Worm (Caenorhabditis elegans): ENCODE results near the gene K04D7.6.

The K04D7.6 gene

ce11 chrIV:10235279-10235829, 29.3 kb upstream of the K04D7.6 start, which contains the start of gene ech-9:
Gene ech-9 (minus strand): TSS chrIV:10235329.
- TF ChIP-seq pqm-1 (tag; optimal IDR thresholded peaks at IDR 0.05): peak; percentile 30
- no peak for TF ChIP-seq jun-1 (tag; optimal IDR thresholded peaks at IDR 0.05)
- peak; percentile 13 for TF ChIP-seq nhr-28 (tag; optimal IDR thresholded peaks at IDR 0.05)
- TF ChIP-seq daf-16 (GFP tag; optimal IDR thresholded peaks at IDR 0.05): no peak
- peak; percentile 54 for TF ChIP-seq daf-16 (tag; optimal IDR thresholded peaks at IDR 0.05)
- TF ChIP-seq hlh-11 (tag; optimal IDR thresholded peaks at IDR 0.05): peak; percentile 2
- TF ChIP-seq Y48G9A.11 (GFP tag; IDR thresholded peaks at IDR 0.05): no peak
- TF ChIP-seq Y75B8A.6 (GFP tag; IDR thresholded peaks at IDR 0.05): 0 out of 2 replicates have a peak, but pooled peaks have one; percentile 21

- TF ChIP-seq dpl-1 (GFP tag; optimal IDR thresholded peaks at IDR 0.05) (no peak), F44E2.7 (GFP tag; IDR thresholded peaks at IDR 0.05) (no peak), ctbp-1 (GFP tag; IDR thresholded peaks at IDR 0.05) (no peak), mdl-1 (tag; optimal IDR thresholded peaks at IDR 0.05) (no peak), tag-97 (GFP tag; IDR thresholded peaks at IDR 0.05) (no peak), spr-3 (GFP tag; optimal IDR thresholded peaks at IDR 0.05) (no peak), saeg-2 (GFP tag; IDR thresholded peaks at IDR 0.05) (no peak), dmd-6 (GFP tag; IDR thresholded peaks at IDR 0.05) (no peak), F10B5.3 (tag; optimal IDR thresholded peaks at IDR 0.05) (no peak), jun-1 (tag; optimal IDR thresholded peaks at IDR 0.05) (no peak), dmd-9 (GFP tag; IDR thresholded peaks at IDR 0.05) (no peak), spr-1 (tag; optimal IDR thresholded peaks at IDR 0.05) (no peak), Y5F2A.4 (GFP tag; optimal IDR thresholded peaks at IDR 0.05) (no peak), F37D6.2 (tag; optimal IDR thresholded peaks at IDR 0.05) (no peak)
Observed at ce11 chrIV:10232456-10232855, 26.4 kb upstream of the K04D7.6 start, which contains the start of gene F01G10.4. Gene F01G10.4 (minus strand): TSS chrIV:10232556.

- TF ChIP-seq mdt-29 (GFP tag; IDR thresholded peaks at IDR 0.05): no peak
- TF ChIP-seq mxl-3 (GFP tag; optimal IDR thresholded peaks at IDR 0.05): no peak
- no peak for TF ChIP-seq daf-19 (GFP tag; conservative IDR thresholded peaks at IDR 0.05)
- TF ChIP-seq egl-43 (GFP tag; IDR thresholded peaks at IDR 0.05): no peak
- no peak for TF ChIP-seq duxl-1 (tag; optimal IDR thresholded peaks at IDR 0.05; ENCODE audit: poor library complexity)
- no peak for TF ChIP-seq Y48G9A.11 (GFP tag; IDR thresholded peaks at IDR 0.05)
- TF ChIP-seq mxl-2 (GFP tag; conservative IDR thresholded peaks at IDR 0.05): no peak
- TF ChIP-seq dmd-6 (GFP tag; IDR thresholded peaks at IDR 0.05): no peak
- TF ChIP-seq daf-8 (GFP tag; IDR thresholded peaks at IDR 0.05): no peak
- TF ChIP-seq vab-7 (GFP tag; IDR thresholded peaks at IDR 0.05): no peak
- TF ChIP-seq T26A8.4 (GFP tag; IDR thresholded peaks at IDR 0.05): no peak
- no peak for TF ChIP-seq nhr-77 (tag; optimal IDR thresholded peaks at IDR 0.05)
- no peak for TF ChIP-seq dmd-8 (GFP tag; IDR thresholded peaks at IDR 0.05)
- TF ChIP-seq hlh-11 (tag; optimal IDR thresholded peaks at IDR 0.05): no peak
- TF ChIP-seq lir-3 (tag; optimal IDR thresholded peaks at IDR 0.05): no peak
Observed at ce11 chrIV:10230971-10231370, 24.9 kb upstream of the K04D7.6 start, which contains the start of gene F01G10.5. Gene F01G10.5 (minus strand): TSS chrIV:10231071.

ce11 chrIV:10227534-10227933, 21.5 kb upstream of the K04D7.6 start, which contains the start of gene F01G10.6:
Gene F01G10.6 (minus strand): TSS chrIV:10227634.
- TF ChIP-seq unc-39 (tag; optimal IDR thresholded peaks at IDR 0.05) (no peak), lsy-2 (tag; optimal IDR thresholded peaks at IDR 0.05) (no peak), mxl-3 (GFP tag; optimal IDR thresholded peaks at IDR 0.05) (no peak), mxl-2 (GFP tag; conservative IDR thresholded peaks at IDR 0.05) (no peak), unc-130 (GFP tag; optimal IDR thresholded peaks at IDR 0.05) (no peak), nhr-42 (GFP tag; IDR thresholded peaks at IDR 0.05) (no peak), nhr-41 (GFP tag; IDR thresholded peaks at IDR 0.05) (no peak), zfp-2 (tag; optimal IDR thresholded peaks at IDR 0.05) (no peak), ceh-62 (tag; optimal IDR thresholded peaks at IDR 0.05) (no peak), lin-38 (GFP tag; IDR thresholded peaks at IDR 0.05) (no peak), lin-13 (GFP tag; optimal IDR thresholded peaks at IDR 0.05) (no peak), jun-1 (tag; optimal IDR thresholded peaks at IDR 0.05) (no peak), ZK546.5 (tag; optimal IDR thresholded peaks at IDR 0.05) (no peak), hmg-1.1 (GFP tag; IDR thresholded peaks at IDR 0.05) (no peak), pqm-1 (tag; optimal IDR thresholded peaks at IDR 0.05) (no peak), fos-1 (tag; optimal IDR thresholded peaks at IDR 0.05) (no peak), dmd-6 (GFP tag; IDR thresholded peaks at IDR 0.05) (no peak), zag-1 (tag; optimal IDR thresholded peaks at IDR 0.05) (no peak), tag-97 (GFP tag; IDR thresholded peaks at IDR 0.05) (no peak)

Measured in whole organism, L4 larva.